Worm (Caenorhabditis elegans): ENCODE measurements around the gene srz-67.

srz-67 gene

DNA sequence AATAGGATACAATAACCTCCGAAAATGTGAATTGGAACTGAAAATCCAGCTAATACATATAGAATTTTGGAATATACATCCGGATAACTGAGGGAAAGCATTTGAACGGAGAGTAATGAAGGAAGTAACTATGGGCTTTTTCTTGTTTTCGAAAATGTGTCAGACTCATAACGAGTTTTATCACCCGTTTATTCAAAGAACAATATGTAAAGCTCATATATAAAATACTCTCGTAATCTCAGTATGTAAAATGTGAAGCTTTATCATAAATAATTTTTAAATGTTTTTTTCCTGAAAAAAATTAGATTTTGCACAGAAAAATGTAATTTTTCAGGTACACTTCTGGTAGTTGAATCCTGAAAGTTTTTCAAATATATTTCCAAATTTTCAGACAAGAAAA, 6.5 kb downstream of the srz-67 start, which contains the start of gene srh-297:
TSS of gene srh-297 (minus strand) at position 101 of the 400 bp plus-strand sequence.
- no peak for TF ChIP-seq tbx-7 (tag; optimal IDR thresholded peaks at IDR 0.05)
- TF ChIP-seq ceh-2 (tag; optimal IDR thresholded peaks at IDR 0.05): no peak
- TF ChIP-seq sdc-2 (tag; optimal IDR thresholded peaks at IDR 0.05): no peak
- no peak for TF ChIP-seq ama-1 (optimal IDR thresholded peaks at IDR 0.05)
- TF ChIP-seq pha-4 (tag; optimal IDR thresholded peaks at IDR 0.05): no peak
- TF ChIP-seq tbx-2 (tag; optimal IDR thresholded peaks at IDR 0.05): no peak
- no peak for TF ChIP-seq ceh-24 (tag; optimal IDR thresholded peaks at IDR 0.05)
- TF ChIP-seq zip-5 (tag; optimal IDR thresholded peaks at IDR 0.05): no peak
- no peak for TF ChIP-seq ceh-9 (tag; optimal IDR thresholded peaks at IDR 0.05)

DNA sequence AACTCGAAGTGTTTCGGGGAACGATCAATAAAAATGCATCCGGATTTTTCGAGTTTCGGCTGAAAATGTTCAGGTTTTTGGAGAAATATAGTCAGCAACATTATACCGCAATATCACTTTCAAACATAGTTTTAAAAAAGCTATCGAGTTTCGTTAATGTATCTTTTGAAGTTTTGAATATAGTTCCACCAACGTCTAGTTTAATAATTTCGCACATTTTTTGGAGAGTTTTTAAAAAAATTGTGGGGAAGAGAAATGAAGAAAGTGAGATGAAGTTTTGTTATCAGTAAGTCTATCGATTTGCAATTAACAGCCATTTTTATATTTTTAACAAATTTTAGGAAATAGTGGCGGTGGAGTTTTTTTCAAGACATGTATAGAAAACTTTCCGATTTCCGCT, 11.2 kb downstream of the srz-67 start, which contains the start of gene ZC239.17:
TSS of gene ZC239.17 (minus strand) at position 101 of the 400 bp plus-strand sequence.
- TF ChIP-seq gmeb-2 (tag; optimal IDR thresholded peaks at IDR 0.05) (no peak), pag-3 (tag; optimal IDR thresholded peaks at IDR 0.05; ENCODE audit: borderline replicate concordance) (no peak), ceh-48 (tag; optimal IDR thresholded peaks at IDR 0.05) (no peak), C08G9.2 (tag; optimal IDR thresholded peaks at IDR 0.05) (no peak), ahr-1 (tag; optimal IDR thresholded peaks at IDR 0.05) (no peak), ets-4 (tag; optimal IDR thresholded peaks at IDR 0.05) (no peak), fax-1 (tag; optimal IDR thresholded peaks at IDR 0.05) (no peak), C38D4.7 (GFP tag; optimal IDR thresholded peaks at IDR 0.05) (no peak), npax-4 (tag; optimal IDR thresholded peaks at IDR 0.05) (no peak), nhr-11 (tag; optimal IDR thresholded peaks at IDR 0.05) (no peak)

ce11 chrII:3225200-3225599, 11.7 kb downstream of the srz-67 start, which contains the start of gene ZC239.16:
Gene ZC239.16 (minus strand): TSS chrII:3225319.
- TF ChIP-seq sox-4 (tag; optimal IDR thresholded peaks at IDR 0.05) (no peak), T23F11.4 (GFP tag; optimal IDR thresholded peaks at IDR 0.05) (no peak), tbx-7 (tag; optimal IDR thresholded peaks at IDR 0.05) (no peak), ceh-34 (tag; optimal IDR thresholded peaks at IDR 0.05) (no peak)

ce11 chrII:3224631-3225030, 12.3 kb downstream of the srz-67 start, which contains the start of gene ZC239.15:
Gene ZC239.15 (minus strand): TSS chrII:3224731.
- TF ChIP-seq ceh-19 (GFP tag; optimal IDR thresholded peaks at IDR 0.05) (no peak), hlh-15 (tag; optimal IDR thresholded peaks at IDR 0.05) (no peak), unc-42 (tag; optimal IDR thresholded peaks at IDR 0.05) (no peak), ceh-30 (tag; optimal IDR thresholded peaks at IDR 0.05) (no peak), ceh-9 (tag; optimal IDR thresholded peaks at IDR 0.05) (no peak), K09A11.1 (tag; optimal IDR thresholded peaks at IDR 0.05; ENCODE audit: insufficient read depth) (no peak)

DNA sequence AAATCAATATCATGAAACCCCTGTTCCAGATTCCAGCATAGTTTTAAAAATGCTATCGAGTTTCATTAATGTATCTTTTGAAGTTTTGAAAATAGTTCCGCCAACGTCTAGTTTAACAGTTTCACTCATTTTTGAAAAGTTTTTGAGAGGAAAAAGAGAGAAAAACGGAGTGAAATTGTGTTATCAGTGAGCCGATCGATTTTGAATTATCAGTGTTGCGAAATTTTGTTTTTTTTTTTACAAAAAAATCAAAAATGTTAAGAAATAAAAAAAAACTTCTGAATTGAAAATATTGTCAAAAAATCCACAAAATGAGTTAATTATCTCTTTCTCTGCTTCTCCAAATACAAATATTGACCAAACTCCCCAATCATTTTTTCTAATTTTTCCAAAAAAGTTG, 14.3 kb downstream of the srz-67 start, which contains the start of gene ZC239.13:
TSS of gene ZC239.13 (minus strand) at position 154 of the 400 bp plus-strand sequence.
- TF ChIP-seq odd-2 (tag; optimal IDR thresholded peaks at IDR 0.05) (no peak), ama-1 (optimal IDR thresholded peaks at IDR 0.05) (no peak), ceh-48 (tag; optimal IDR thresholded peaks at IDR 0.05) (no peak), pha-2 (tag; optimal IDR thresholded peaks at IDR 0.05) (no peak), nhr-11 (tag; optimal IDR thresholded peaks at IDR 0.05) (no peak), ceh-31 (tag; optimal IDR thresholded peaks at IDR 0.05) (no peak), mec-3 (tag; optimal IDR thresholded peaks at IDR 0.05; ENCODE audit: borderline replicate concordance) (no peak), fax-1 (tag; optimal IDR thresholded peaks at IDR 0.05) (no peak), hlh-13 (GFP tag; optimal IDR thresholded peaks at IDR 0.05) (no peak), pros-1 (tag; optimal IDR thresholded peaks at IDR 0.05) (no peak), syd-9 (tag; optimal IDR thresholded peaks at IDR 0.05) (no peak), ets-4 (tag; optimal IDR thresholded peaks at IDR 0.05) (no peak), rnt-1 (tag; optimal IDR thresholded peaks at IDR 0.05) (no peak), ceh-2 (tag; optimal IDR thresholded peaks at IDR 0.05) (no peak), lin-11 (tag; optimal IDR thresholded peaks at IDR 0.05) (no peak)
